Fruit fly (Drosophila melanogaster) whole organism, embryonic: ENCODE measurements around the gene wda.

ENCODE experiments used
- Abd-B ChIP-seq: fragments of 200-800 bp; sonication (Bioruptor generic); optimal IDR thresholded peaks from 2 replicates; lab custom pipeline; 2018; ENCODE audit warnings: missing biosample characterization, mild to moderate bottlenecking, missing genetic modification characterization, moderate library complexity
- Atf3 ChIP-seq: fragments of 200-800 bp; sonication (Bioruptor generic); optimal IDR thresholded peaks from 3 replicates; lab custom pipeline; 2016; ENCODE audit warnings: missing biosample characterization, missing genetic modification characterization
- Atf6 ChIP-seq: fragments of 200-800 bp; sonication (Bioruptor generic); IDR thresholded peaks from 2 replicates; pipeline ENCODE4 v1.3.6; 2022; ENCODE audit warnings: missing biosample characterization, missing genetic modification characterization
- Awh ChIP-seq: fragments of 200-800 bp; sonication (Bioruptor generic); IDR thresholded peaks from 2 replicates; pipeline ENCODE4, ENCODE4 v1.3.6; 2022; ENCODE audit warnings: missing biosample characterization, missing genetic modification characterization
- CG10321 ChIP-seq: fragments of 200-800 bp; sonication (Bioruptor generic); IDR thresholded peaks from 2 replicates; pipeline ENCODE4 v1.3.6; 2022; ENCODE audit warnings: missing biosample characterization, missing genetic modification characterization
- CG10543 ChIP-seq: fragments of 200-800 bp; sonication (Bioruptor generic); optimal IDR thresholded peaks from 3 replicates; lab custom pipeline; 2017; ENCODE audit warnings: missing biosample characterization, mild to moderate bottlenecking, missing genetic modification characterization, moderate library complexity
- CG12219 ChIP-seq: fragments of 200-800 bp; sonication (Bioruptor generic); optimal IDR thresholded peaks from 3 replicates; lab custom pipeline; 2018; ENCODE audit warnings: missing biosample characterization, mild to moderate bottlenecking, missing genetic modification characterization
- CG12744 ChIP-seq: fragments of 200-800 bp; sonication (Bioruptor generic); optimal IDR thresholded peaks from 2 replicates; lab custom pipeline; 2016; ENCODE audit warnings: missing biosample characterization, missing genetic modification characterization
- CG13287 ChIP-seq: fragments of 200-800 bp; sonication (Bioruptor generic); IDR thresholded peaks from 2 replicates; pipeline ENCODE4 v1.3.6; 2022; ENCODE audit warnings: missing biosample characterization, missing genetic modification characterization; ENCODE audit not compliant: partially characterized antibody
- CG14050 ChIP-seq: fragments of 200-800 bp; sonication (Bioruptor generic); IDR thresholded peaks from 3 replicates; pipeline ENCODE4 v1.3.6; 2022; ENCODE audit warnings: missing biosample characterization, missing genetic modification characterization
- CG17328 ChIP-seq: fragments of 200-800 bp; sonication (Bioruptor generic); IDR thresholded peaks from 2 replicates; pipeline ENCODE4 v1.3.6; 2022; ENCODE audit warnings: missing biosample characterization, missing genetic modification characterization
- CG1792 ChIP-seq: fragments of 200-800 bp; sonication (Bioruptor generic); optimal IDR thresholded peaks from 2 replicates; lab custom pipeline; 2016; ENCODE audit warnings: missing biosample characterization, missing genetic modification characterization
- CG18599 ChIP-seq: fragments of 200-800 bp; sonication (Bioruptor generic); optimal IDR thresholded peaks from 3 replicates; lab custom pipeline; 2017; ENCODE audit warnings: missing biosample characterization, missing genetic modification characterization, mild to moderate bottlenecking, moderate library complexity, missing genetic modification reagents
- CG18619 ChIP-seq: fragments of 200-800 bp; sonication (Bioruptor generic); optimal IDR thresholded peaks from 3 replicates; lab custom pipeline; 2017; ENCODE audit warnings: missing biosample characterization, mild to moderate bottlenecking, missing genetic modification characterization
- CG2678 ChIP-seq: fragments of 200-800 bp; sonication (Bioruptor generic); optimal IDR thresholded peaks from 3 replicates; lab custom pipeline; 2019; ENCODE audit warnings: missing biosample characterization, mild to moderate bottlenecking, missing genetic modification characterization, moderate library complexity
- CG4360 ChIP-seq: fragments of 200-800 bp; sonication (Bioruptor generic); IDR thresholded peaks from 2 replicates; pipeline ENCODE4 v1.3.6; 2022; ENCODE audit warnings: missing biosample characterization, missing genetic modification characterization
- CG5245 ChIP-seq: fragments of 200-800 bp; sonication (Bioruptor generic); optimal IDR thresholded peaks from 3 replicates; lab custom pipeline; 2016; ENCODE audit warnings: missing biosample characterization, missing genetic modification characterization
- CG5953 ChIP-seq: fragments of 200-800 bp; sonication (Bioruptor generic); IDR thresholded peaks from 2 replicates; pipeline ENCODE4 v1.3.6; 2022; ENCODE audit warnings: missing biosample characterization, missing genetic modification characterization
- CG7786 ChIP-seq: fragments of 200-800 bp; sonication (Bioruptor generic); optimal IDR thresholded peaks from 2 replicates; lab custom pipeline; 2016; ENCODE audit warnings: missing biosample characterization, missing genetic modification characterization
- CG7928 ChIP-seq: fragments of 200-800 bp; sonication (Bioruptor generic); optimal IDR thresholded peaks from 2 replicates; lab custom pipeline; 2017; ENCODE audit warnings: missing biosample characterization, mild to moderate bottlenecking, missing genetic modification characterization
- Camta ChIP-seq: fragments of 200-800 bp; sonication (Bioruptor generic); optimal IDR thresholded peaks from 2 replicates; lab custom pipeline; 2016; ENCODE audit warnings: missing biosample characterization, missing genetic modification characterization
- HLH4C ChIP-seq: fragments of 200-800 bp; sonication (Bioruptor generic); IDR thresholded peaks from 3 replicates; pipeline ENCODE4 v1.3.6; 2022; ENCODE audit warnings: missing biosample characterization, missing genetic modification characterization; ENCODE audit not compliant: partially characterized antibody
- NC2β ChIP-seq: fragments of 200-800 bp; sonication (Bioruptor generic); optimal IDR thresholded peaks from 2 replicates; lab custom pipeline; 2016; ENCODE audit warnings: missing biosample characterization, missing genetic modification characterization
- NfI ChIP-seq: fragments of 200-800 bp; sonication (Bioruptor generic); optimal IDR thresholded peaks from 3 replicates; lab custom pipeline; 2018; ENCODE audit warnings: missing biosample characterization, mild to moderate bottlenecking, missing genetic modification characterization, moderate library complexity
- PHDP ChIP-seq: fragments of 200-800 bp; sonication (Bioruptor generic); optimal IDR thresholded peaks from 3 replicates; lab custom pipeline; 2018; ENCODE audit warnings: missing biosample characterization, mild to moderate bottlenecking, missing genetic modification characterization, moderate library complexity
- Rfx ChIP-seq: fragments of 200-800 bp; sonication (Bioruptor generic); IDR thresholded peaks from 2 replicates; pipeline ENCODE4 v1.3.6; 2022; ENCODE audit warnings: missing biosample characterization, missing genetic modification characterization
- Taf1 ChIP-seq: fragments of 200-800 bp; sonication (Bioruptor generic); IDR thresholded peaks from 2 replicates; pipeline ENCODE4 v1.3.6; 2022; ENCODE audit warnings: missing biosample characterization, missing genetic modification characterization
- ara ChIP-seq: fragments of 200-800 bp; sonication (Bioruptor generic); IDR thresholded peaks from 2 replicates; pipeline ENCODE4 v1.3.6; 2022; ENCODE audit warnings: missing biosample characterization, missing genetic modification characterization
- cas ChIP-seq: fragments of 200-800 bp; sonication (Bioruptor generic); IDR thresholded peaks from 2 replicates; pipeline ENCODE4 v1.3.6; 2022; ENCODE audit warnings: missing biosample characterization, missing genetic modification characterization
- croc ChIP-seq: fragments of 200-800 bp; sonication (Bioruptor generic); conservative IDR thresholded peaks from 3 replicates; pipeline ENCODE4 v1.3.6; 2022; ENCODE audit warnings: missing biosample characterization, missing genetic modification characterization
- dan ChIP-seq: fragments of 200-800 bp; sonication (Bioruptor generic); IDR thresholded peaks from 2 replicates; pipeline ENCODE4 v1.3.6; 2022; ENCODE audit warnings: missing biosample characterization, missing genetic modification characterization
- dm ChIP-seq: fragments of 200-800 bp; sonication (Bioruptor generic); optimal IDR thresholded peaks from 3 replicates; lab custom pipeline; 2016; ENCODE audit warnings: missing biosample characterization, missing genetic modification characterization
- dmrt99B ChIP-seq: fragments of 200-800 bp; sonication (Bioruptor generic); optimal IDR thresholded peaks from 2 replicates; lab custom pipeline; 2018; ENCODE audit warnings: missing biosample characterization, mild to moderate bottlenecking, missing genetic modification characterization, moderate library complexity
- en ChIP-seq: fragments of 200-800 bp; sonication (Bioruptor generic); optimal IDR thresholded peaks from 2 replicates; lab custom pipeline; 2016; ENCODE audit warnings: missing biosample characterization, missing genetic modification characterization
- esg ChIP-seq: fragments of 200-800 bp; sonication (Bioruptor generic); conservative IDR thresholded peaks from 2 replicates; pipeline ENCODE4 v1.3.6; 2022; ENCODE audit warnings: missing biosample characterization, missing genetic modification characterization
- fd96Cb ChIP-seq: fragments of 200-800 bp; sonication (Bioruptor generic); optimal IDR thresholded peaks from 2 replicates; lab custom pipeline; 2018; ENCODE audit warnings: missing biosample characterization, mild to moderate bottlenecking, missing genetic modification characterization, moderate library complexity
- fu2 ChIP-seq: fragments of 200-800 bp; sonication (Bioruptor generic); optimal IDR thresholded peaks from 2 replicates; lab custom pipeline; 2016; ENCODE audit warnings: missing biosample characterization, missing genetic modification characterization
- grau ChIP-seq: fragments of 200-800 bp; optimal IDR thresholded peaks from 3 replicates; lab custom pipeline; 2019; ENCODE audit warnings: missing biosample characterization, mild to moderate bottlenecking, missing genetic modification characterization, moderate library complexity
- ham ChIP-seq: fragments of 200-800 bp; sonication (Bioruptor generic); IDR thresholded peaks from 2 replicates; pipeline ENCODE4 v1.3.6; 2022; ENCODE audit warnings: missing biosample characterization, missing genetic modification characterization
- hkb ChIP-seq, 2 experiments: fragments of 200-800 bp in 1 of 2; fragments of >200 bp in 1 of 2; sonication (Bioruptor generic) in 1 of 2; IDR thresholded peaks in 1 of 2; optimal IDR thresholded peaks in 1 of 2; 2 replicates each; pipeline versions ENCODE4 v1.3.6 to Lab custom; 2017 to 2022; ENCODE audit warnings: missing biosample characterization in 1 of 2, missing genetic modification characterization in 1 of 2
- lilli ChIP-seq: fragments of 200-800 bp; sonication (Bioruptor generic); optimal IDR thresholded peaks from 3 replicates; lab custom pipeline; 2016; ENCODE audit warnings: missing biosample characterization, missing genetic modification characterization
- nau ChIP-seq: fragments of 200-800 bp; sonication (Bioruptor generic); optimal IDR thresholded peaks from 3 replicates; lab custom pipeline; 2017; ENCODE audit warnings: missing biosample characterization, mild to moderate bottlenecking, missing genetic modification characterization, missing genetic modification reagents
- otp ChIP-seq: fragments of 200-800 bp; sonication (Bioruptor generic); IDR thresholded peaks from 3 replicates; pipeline ENCODE4, ENCODE4 v1.3.6; 2022; ENCODE audit warnings: missing biosample characterization, missing genetic modification characterization
- run ChIP-seq: fragments of 200-800 bp; sonication (Bioruptor generic); optimal IDR thresholded peaks from 3 replicates; lab custom pipeline; 2018; ENCODE audit warnings: missing biosample characterization, mild to moderate bottlenecking, missing genetic modification characterization
- sd ChIP-seq: fragments of 200-800 bp; sonication (Bioruptor generic); optimal IDR thresholded peaks from 3 replicates; lab custom pipeline; 2018; ENCODE audit warnings: missing biosample characterization, mild to moderate bottlenecking, missing genetic modification characterization, moderate library complexity
- sim ChIP-seq: fragments of 200-800 bp; sonication (Bioruptor generic); IDR thresholded peaks from 2 replicates; pipeline ENCODE4 v1.3.6; 2022; ENCODE audit warnings: missing biosample characterization, missing genetic modification characterization
- sisA ChIP-seq: fragments of 200-800 bp; sonication (Bioruptor generic); IDR thresholded peaks from 2 replicates; pipeline ENCODE4 v1.3.6; 2022; ENCODE audit warnings: missing biosample characterization, missing genetic modification characterization
- tup ChIP-seq: fragments of 200-800 bp; sonication (Bioruptor generic); optimal IDR thresholded peaks from 2 replicates; lab custom pipeline; 2016; ENCODE audit warnings: missing biosample characterization, mild to moderate bottlenecking, missing genetic modification characterization, moderate library complexity
- tx ChIP-seq: fragments of 200-800 bp; sonication (Bioruptor generic); optimal IDR thresholded peaks from 2 replicates; lab custom pipeline; 2016; ENCODE audit warnings: missing biosample characterization, missing genetic modification characterization
- zf30C ChIP-seq: fragments of 200-800 bp; sonication (Bioruptor generic); optimal IDR thresholded peaks from 3 replicates; lab custom pipeline; 2018; ENCODE audit warnings: missing biosample characterization, mild to moderate bottlenecking, missing genetic modification characterization
- zfh2 ChIP-seq: fragments of 200-800 bp; sonication (Bioruptor generic); optimal IDR thresholded peaks from 2 replicates; lab custom pipeline; 2016; ENCODE audit warnings: missing biosample characterization, missing genetic modification characterization

Gene wda

dm6 chr3R:23225266-23225665 is 32.6 kb downstream of the wda start (continued):
- TF ChIP-seq ham (GFP tag; lab: Robert Waterston, UW) = no peak; the same call in 1 of the 2 replicates
- no peak for TF ChIP-seq esg (GFP tag; lab: Robert Waterston, UW)
- no peak for TF ChIP-seq CG13287
- peak; percentile 19 for TF ChIP-seq tx (GFP tag; lab: Kevin White, UChicago)
- TF ChIP-seq dan (GFP tag; lab: Robert Waterston, UW) = no peak
- TF ChIP-seq run = no peak
- peak; percentile 54 for TF ChIP-seq CG18619 (GFP tag; lab: Kevin White, UChicago)
- peak; percentile 13 for TF ChIP-seq nau (GFP tag; lab: Kevin White, UChicago)
- TF ChIP-seq NC2β (GFP tag; lab: Kevin White, UChicago) = peak; percentile 3
- TF ChIP-seq Camta (GFP tag; lab: Kevin White, UChicago) = no peak
- peak; percentile 47 for TF ChIP-seq PHDP (tag; lab: Kevin White, UChicago)
- TF ChIP-seq lilli (GFP tag; lab: Kevin White, UChicago) = peak; percentile 40
- TF ChIP-seq Atf6 = peak; percentile 79
- peak; percentile 65 for TF ChIP-seq Rfx (GFP tag; lab: Robert Waterston, UW)
- TF ChIP-seq Atf3 = no peak
- no peak for TF ChIP-seq cas (GFP tag; lab: Robert Waterston, UW)
- no peak for TF ChIP-seq ara
- TF ChIP-seq CG17328 (GFP tag; lab: Robert Waterston, UW) = no peak
- no peak for TF ChIP-seq CG7928 (GFP tag; lab: Kevin White, UChicago)
- TF ChIP-seq Abd-B (GFP tag; lab: Kevin White, UChicago) = no peak
- TF ChIP-seq dmrt99B (tag; lab: Kevin White, UChicago) = peak; percentile 21
- no peak for TF ChIP-seq CG5245 (GFP tag; lab: Kevin White, UChicago)
- TF ChIP-seq fd96Cb = no peak
- TF ChIP-seq grau (tag; lab: Kevin White, UChicago) = peak; percentile 13
- TF ChIP-seq CG4360 (GFP tag; lab: Robert Waterston, UW) = no peak
- TF ChIP-seq zfh2 (GFP tag; lab: Kevin White, UChicago) = peak; percentile 28
- TF ChIP-seq fu2 (GFP tag; lab: Kevin White, UChicago) = peak; percentile 7
- no peak for TF ChIP-seq dm
- peak; percentile 13 for TF ChIP-seq tup (GFP tag; lab: Kevin White, UChicago)
- TF ChIP-seq otp (GFP tag; lab: Robert Waterston, UW) = peak; percentile 63; the same call in 1 of the 3 replicates
- TF ChIP-seq croc (GFP tag; lab: Robert Waterston, UW) = no peak
- TF ChIP-seq CG1792 (GFP tag; lab: Kevin White, UChicago) = peak; percentile 11
- TF ChIP-seq HLH4C (GFP tag; lab: Robert Waterston, UW) = no peak
- TF ChIP-seq zf30C = no peak
- peak; percentile 38 for TF ChIP-seq CG7786 (GFP tag; lab: Kevin White, UChicago)
- TF ChIP-seq sisA (GFP tag; lab: Robert Waterston, UW) = no peak
- no peak for TF ChIP-seq Awh (GFP tag; lab: Robert Waterston, UW)
- no peak for TF ChIP-seq CG12219 (GFP tag; lab: Kevin White, UChicago)
- peak; percentile 77 for TF ChIP-seq CG10543 (GFP tag; lab: Kevin White, UChicago)
- peak; percentile 21; the same call in 1 of the 2 replicates for TF ChIP-seq CG10321 (GFP tag; lab: Robert Waterston, UW)
- peak; percentile 9 for TF ChIP-seq CG12744 (GFP tag; lab: Kevin White, UChicago)
- TF ChIP-seq CG5953 (GFP tag; lab: Robert Waterston, UW) = no peak
- no peak for TF ChIP-seq sim (GFP tag; lab: Robert Waterston, UW)
- peak; percentile 24 for TF ChIP-seq NfI (GFP tag; lab: Kevin White, UChicago)
- peak; percentile 75 for TF ChIP-seq CG18599
- no peak for TF ChIP-seq Taf1 (GFP tag; lab: Robert Waterston, UW)
- no peak for TF ChIP-seq CG14050 (GFP tag; lab: Robert Waterston, UW)
- TF ChIP-seq sd (tag; lab: Kevin White, UChicago) = peak; percentile 9
- TF ChIP-seq en (GFP tag; lab: Kevin White, UChicago) = no peak
- TF ChIP-seq hkb (optimal IDR thresholded peaks at IDR 0.05; lab: Kevin White, UChicago) = no peak
- TF ChIP-seq hkb (GFP tag; IDR thresholded peaks at IDR 0.05; lab: Robert Waterston, UW) = peak; percentile 46; the same call in 1 of the 2 replicates
- TF ChIP-seq CG2678 (tag; lab: Kevin White, UChicago) = peak; percentile 62
